Worm (Caenorhabditis elegans): Measurements from ENCODE around the gene sru-12.

sru-12 gene

DNA sequence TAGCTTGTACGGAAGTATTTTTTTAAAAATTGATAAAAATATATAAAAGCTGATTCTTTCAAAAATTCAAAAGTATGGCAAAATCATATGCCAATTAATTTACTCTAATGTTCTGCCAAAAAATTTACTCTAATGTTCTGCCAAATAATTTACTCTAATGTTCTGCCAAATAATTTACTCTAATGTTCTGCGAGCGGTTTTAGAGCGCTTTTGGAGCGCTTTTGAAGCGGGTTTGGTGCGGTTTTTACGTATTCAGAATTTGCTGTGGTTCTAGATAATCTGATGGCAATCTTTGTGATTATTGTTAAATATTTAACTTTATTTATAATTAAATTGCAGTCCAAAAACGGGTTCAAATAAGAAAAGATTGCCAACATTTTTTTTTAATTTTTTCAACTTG is 33.7 kb upstream of the sru-12 start:
- TF ChIP-seq nhr-111 (GFP tag; optimal IDR thresholded peaks at IDR 0.05) (no peak), nhr-6 (tag; optimal IDR thresholded peaks at IDR 0.05) (no peak), aha-1 (tag) (no peak)

DNA sequence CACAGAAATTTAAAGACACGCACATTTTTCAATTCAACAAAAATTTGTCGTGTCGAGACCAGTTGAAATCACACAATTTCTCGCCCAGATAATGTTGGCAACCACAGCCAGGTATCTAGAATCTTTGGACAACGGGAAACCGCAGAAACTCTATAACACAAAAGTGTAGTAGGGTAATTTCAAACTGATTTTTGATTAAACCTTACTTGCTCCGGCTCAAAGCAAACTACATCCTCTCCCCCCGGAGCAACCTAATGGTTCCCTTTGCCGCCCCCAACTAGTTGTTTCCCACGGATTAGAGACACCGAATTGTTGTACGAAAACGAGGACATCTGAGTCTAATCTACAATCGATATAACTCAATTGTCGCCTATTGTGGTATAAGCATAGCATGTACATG is 28.7 kb upstream of the sru-12 start:
- no peak for TF ChIP-seq nhr-102 (tag; optimal IDR thresholded peaks at IDR 0.05)
- TF ChIP-seq egl-43 (GFP tag; IDR thresholded peaks at IDR 0.05) = no peak
- no peak for TF ChIP-seq R02D3.7 (tag; optimal IDR thresholded peaks at IDR 0.05)

DNA sequence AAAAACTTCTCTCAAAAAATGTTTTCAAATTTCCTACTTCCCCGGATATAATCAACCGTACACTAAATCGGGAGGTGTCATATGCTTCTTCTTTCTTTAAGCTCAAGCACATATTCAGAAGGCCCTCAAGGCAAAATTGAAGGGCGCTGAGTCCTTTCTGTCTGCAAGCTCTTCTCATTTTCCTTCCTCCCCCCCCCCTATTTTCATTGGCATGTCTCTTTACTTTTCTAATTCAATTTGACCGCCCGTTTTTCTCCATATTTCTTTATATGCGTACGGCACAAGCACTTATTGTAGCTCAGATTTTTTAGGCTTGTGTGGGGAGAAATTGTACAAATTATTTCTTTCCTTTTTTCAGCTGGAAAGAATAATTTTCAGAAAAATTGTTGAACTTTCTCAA is 27.5 kb upstream of the sru-12 start:
- TF ChIP-seq skn-1 (tag; optimal IDR thresholded peaks at IDR 0.05) (no peak), F44E2.7 (GFP tag; IDR thresholded peaks at IDR 0.05) (no peak), F37D6.2 (tag; optimal IDR thresholded peaks at IDR 0.05) (no peak), zip-2 (tag; optimal IDR thresholded peaks at IDR 0.05) (no peak), fkh-10 (GFP tag; optimal IDR thresholded peaks at IDR 0.05) (peak; percentile 17)

DNA sequence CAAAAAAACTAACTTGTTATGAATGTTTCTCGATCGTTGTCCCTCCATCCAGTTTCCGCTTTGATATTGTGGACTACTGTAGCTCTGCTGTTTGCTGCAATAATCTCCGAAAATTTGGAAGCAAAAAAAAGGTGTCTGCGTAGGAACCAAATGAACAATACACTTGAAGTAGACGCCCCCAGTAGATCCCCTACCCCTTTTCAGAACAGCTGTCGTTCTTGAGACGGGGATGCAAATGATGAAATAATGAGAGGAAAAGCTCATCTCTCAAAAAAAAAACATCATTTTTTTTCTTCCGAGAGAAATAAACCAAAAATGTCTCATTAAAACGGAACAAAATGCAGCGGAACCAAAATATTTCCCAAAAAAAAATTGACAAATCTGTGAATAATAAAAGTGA is 25.6 kb upstream of the sru-12 start:
- no peak for TF ChIP-seq nhr-102 (tag; optimal IDR thresholded peaks at IDR 0.05)
- TF ChIP-seq fos-1 (tag; optimal IDR thresholded peaks at IDR 0.05) = no peak
- TF ChIP-seq Y5F2A.4 (GFP tag; optimal IDR thresholded peaks at IDR 0.05) = no peak
- TF ChIP-seq ama-1 (optimal IDR thresholded peaks at IDR 0.05) = no peak
- TF ChIP-seq R02D3.7 (tag; optimal IDR thresholded peaks at IDR 0.05) = no peak
- TF ChIP-seq Y75B8A.6 (GFP tag; IDR thresholded peaks at IDR 0.05) = no peak
- TF ChIP-seq dmd-9 (GFP tag; IDR thresholded peaks at IDR 0.05) = no peak
- TF ChIP-seq D1046.2 (GFP tag; IDR thresholded peaks at IDR 0.05) = no peak
- TF ChIP-seq lir-3 (tag; optimal IDR thresholded peaks at IDR 0.05) = no peak
- TF ChIP-seq ceh-82 (tag; optimal IDR thresholded peaks at IDR 0.05) = no peak
- no peak for TF ChIP-seq daf-19 (GFP tag; conservative IDR thresholded peaks at IDR 0.05)

DNA sequence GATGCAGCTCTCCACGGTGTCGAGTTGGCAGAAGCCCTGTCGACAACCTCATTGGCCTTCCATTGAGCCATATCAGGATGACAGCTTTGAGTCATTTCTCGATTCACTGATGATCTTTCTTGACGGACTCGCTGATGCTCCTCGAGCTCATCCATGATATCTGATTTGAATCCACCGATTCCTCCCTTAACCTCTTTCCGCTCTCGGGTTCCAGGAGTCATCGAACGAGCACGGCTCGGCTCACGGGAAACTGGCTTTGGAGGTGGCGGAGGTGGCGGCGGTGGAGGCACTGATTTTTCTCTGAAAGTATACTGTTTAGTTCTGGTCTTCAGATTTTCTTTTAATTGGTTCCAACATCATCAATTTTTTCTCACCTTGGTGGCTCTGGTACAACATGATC is 24.0 kb upstream of the sru-12 start:
- TF ChIP-seq set-16 (GFP tag; IDR thresholded peaks at IDR 0.05) (peak; percentile 60; the same call in 1 of the 2 replicates), ctbp-1 (GFP tag; IDR thresholded peaks at IDR 0.05) (no peak), aha-1 (tag) (peak; percentile 25), unc-130 (GFP tag; optimal IDR thresholded peaks at IDR 0.05) (no peak), pha-4 (GFP tag; IDR thresholded peaks at IDR 0.05) (no peak), pha-4 (tag; optimal IDR thresholded peaks at IDR 0.05) (no peak), ces-1 (GFP tag; optimal IDR thresholded peaks at IDR 0.05) (no peak)

DNA sequence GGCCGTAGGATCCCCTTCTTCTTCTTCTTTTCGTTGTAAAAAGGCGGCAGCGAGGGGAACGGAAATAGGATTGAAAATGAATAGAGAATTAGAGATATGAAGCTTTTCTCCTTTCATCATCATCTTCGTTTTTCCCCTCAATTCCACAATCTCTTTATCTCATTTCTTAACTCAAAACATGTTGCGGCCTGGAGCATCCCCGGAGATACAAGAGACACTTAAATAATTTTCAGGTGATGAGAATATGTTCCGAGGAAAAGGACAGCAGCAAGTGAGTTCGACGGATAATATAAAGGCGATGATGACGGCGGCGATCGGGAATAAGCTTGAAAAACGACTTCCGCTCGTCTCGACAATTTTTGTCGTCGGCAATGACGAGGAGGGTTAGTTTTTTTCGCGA is 21.4 kb upstream of the sru-12 start, which contains the start of the genes Y45F10B.13 and qui-1:
TSS of gene Y45F10B.13 (minus strand) at position 101 of the 400 bp plus-strand sequence.
TSS of gene qui-1 (plus strand) at position 233 of the 400 bp plus-strand sequence.
- no peak for TF ChIP-seq ceh-28 (tag; optimal IDR thresholded peaks at IDR 0.05)
- no peak for TF ChIP-seq T20F7.1 (GFP tag; optimal IDR thresholded peaks at IDR 0.05)
- no peak for TF ChIP-seq tra-1 (GFP tag; IDR thresholded peaks at IDR 0.05)
- no peak for TF ChIP-seq daf-16 (GFP tag; optimal IDR thresholded peaks at IDR 0.05)
- TF ChIP-seq daf-16 (tag; optimal IDR thresholded peaks at IDR 0.05) = no peak
- peak; percentile 47 for TF ChIP-seq aha-1 (tag)

DNA sequence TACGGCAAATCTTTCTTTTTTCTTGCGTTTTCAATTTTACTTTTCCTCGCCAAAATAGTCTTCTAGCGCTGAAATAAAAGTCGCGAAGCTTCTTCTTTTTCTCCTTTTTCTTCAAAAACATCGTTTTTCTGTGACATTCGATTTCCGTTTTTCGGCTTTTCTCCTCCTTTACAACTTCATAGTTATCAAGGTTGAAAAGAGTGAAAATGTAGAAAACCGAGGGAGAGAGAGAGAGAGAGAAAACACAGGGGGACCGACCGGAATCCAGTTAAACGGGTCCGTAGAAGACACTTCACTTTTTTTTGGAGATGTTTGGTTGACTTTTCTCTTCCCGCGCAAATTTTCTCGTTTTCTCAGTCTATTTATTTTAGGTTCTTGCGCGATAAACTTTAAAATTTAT is 18.7 kb upstream of the sru-12 start:
- TF ChIP-seq skn-1 (tag; optimal IDR thresholded peaks at IDR 0.05) = no peak
- TF ChIP-seq nhr-102 (tag; optimal IDR thresholded peaks at IDR 0.05) = no peak
- TF ChIP-seq nhr-42 (GFP tag; IDR thresholded peaks at IDR 0.05) = no peak
- no peak for TF ChIP-seq mdt-29 (GFP tag; IDR thresholded peaks at IDR 0.05)
- TF ChIP-seq fkh-10 (GFP tag; optimal IDR thresholded peaks at IDR 0.05) = peak; percentile 77
- no peak for TF ChIP-seq nhr-25 (tag; optimal IDR thresholded peaks at IDR 0.05; ENCODE audit: borderline replicate concordance, insufficient read depth)
